Worm (Caenorhabditis elegans) whole organism, L2 larva: ENCODE data around the gene F01G10.5.

ENCODE experiments used
- C34F6.9 ChIP-seq: fragments of 150-350 bp; optimal IDR thresholded peaks from 2 replicates; lab custom pipeline; 2014; ENCODE audit warnings: missing biosample characterization, missing genetic modification characterization
- F13H6.1 ChIP-seq: sonication (generic microtip); optimal IDR thresholded peaks from 2 replicates; lab custom pipeline; 2016; ENCODE audit warnings: missing genetic modification characterization, missing compliant biosample characterization
- R02D3.7 ChIP-seq: fragments of 150-350 bp; optimal IDR thresholded peaks from 2 replicates; lab custom pipeline; 2014; ENCODE audit warnings: missing biosample characterization, missing genetic modification characterization
- Y55F3AM.14 ChIP-seq: fragments of 200-800 bp; sonication (Bioruptor generic); optimal IDR thresholded peaks from 2 replicates; lab custom pipeline; 2018; ENCODE audit warnings: mild to moderate bottlenecking, missing genetic modification characterization, missing compliant biosample characterization
- ZK546.5 ChIP-seq: sonication (generic microtip); optimal IDR thresholded peaks from 2 replicates; lab custom pipeline; 2017; ENCODE audit warnings: missing biosample characterization, missing genetic modification characterization
- alr-1 ChIP-seq: fragments of 150-350 bp; optimal IDR thresholded peaks from 2 replicates; lab custom pipeline; 2014; ENCODE audit warnings: missing biosample characterization, missing genetic modification characterization
- aly-2 ChIP-seq: fragments of 150-350 bp; optimal IDR thresholded peaks from 2 replicates; lab custom pipeline; 2014; ENCODE audit warnings: missing biosample characterization, missing genetic modification characterization
- blmp-1 ChIP-seq: sonication (generic microtip); optimal IDR thresholded peaks from 2 replicates; lab custom pipeline; 2017; ENCODE audit warnings: missing genetic modification characterization, mild to moderate bottlenecking, missing compliant biosample characterization, antibody characterized with exemption, moderate library complexity; ENCODE audit not compliant: insufficient read depth
- ceh-16 ChIP-seq: fragments of 150-350 bp; optimal IDR thresholded peaks from 2 replicates; lab custom pipeline; 2014; ENCODE audit warnings: missing biosample characterization, missing genetic modification characterization
- ceh-82 ChIP-seq: fragments of 150-350 bp; optimal IDR thresholded peaks from 2 replicates; lab custom pipeline; 2014; ENCODE audit warnings: missing biosample characterization, missing genetic modification characterization
- crh-2 ChIP-seq: sonication (generic microtip); optimal IDR thresholded peaks from 2 replicates; lab custom pipeline; 2017; ENCODE audit warnings: missing biosample characterization, missing genetic modification characterization
- dmd-4 ChIP-seq: sonication (generic microtip); optimal IDR thresholded peaks from 2 replicates; lab custom pipeline; 2017; ENCODE audit warnings: missing biosample characterization, missing genetic modification characterization
- elt-3 ChIP-seq: sonication (generic microtip); optimal IDR thresholded peaks from 2 replicates; lab custom pipeline; 2017; ENCODE audit warnings: missing biosample characterization, missing genetic modification characterization
- fos-1 ChIP-seq: fragments of 150-350 bp; optimal IDR thresholded peaks from 2 replicates; lab custom pipeline; 2014; ENCODE audit warnings: missing biosample characterization, missing genetic modification characterization
- lin-11 ChIP-seq: fragments of 150-350 bp; sonication (generic microtip); optimal IDR thresholded peaks from 2 replicates; lab custom pipeline; 2014; ENCODE audit warnings: missing biosample characterization, missing genetic modification characterization, inconsistent platforms, mixed read lengths
- lin-39 ChIP-seq: fragments of 150-350 bp; optimal IDR thresholded peaks from 2 replicates; lab custom pipeline; 2014; ENCODE audit warnings: missing biosample characterization, missing genetic modification reagents, missing genetic modification characterization
- lsy-2 ChIP-seq, 2 experiments: fragments of 150-350 bp in 1 of 2; sonication (generic microtip) in 1 of 2; optimal IDR thresholded peaks; 2 replicates each; lab custom pipeline; 2014 to 2017; ENCODE audit warnings: missing biosample characterization in 2 of 2, missing genetic modification characterization in 2 of 2
- mab-5 ChIP-seq: fragments of 150-350 bp; optimal IDR thresholded peaks from 2 replicates; lab custom pipeline; 2014; ENCODE audit warnings: missing biosample characterization, missing genetic modification characterization
- mbf-1 ChIP-seq: sonication (generic microtip); optimal IDR thresholded peaks from 2 replicates; lab custom pipeline; 2017; ENCODE audit warnings: missing biosample characterization, missing genetic modification characterization
- mdl-1 ChIP-seq, 2 experiments: fragments of 150-350 bp in 1 of 2; sonication (generic microtip) in 1 of 2; optimal IDR thresholded peaks; 2 replicates each; lab custom pipeline; 2017; ENCODE audit warnings: missing biosample characterization in 2 of 2, missing genetic modification characterization in 2 of 2
- nhr-10 ChIP-seq: sonication (generic microtip); optimal IDR thresholded peaks from 2 replicates; lab custom pipeline; 2017; ENCODE audit warnings: missing biosample characterization, missing genetic modification characterization
- nhr-12 ChIP-seq: fragments of 150-350 bp; optimal IDR thresholded peaks from 2 replicates; lab custom pipeline; 2014; ENCODE audit warnings: missing biosample characterization, missing genetic modification characterization
- nhr-129 ChIP-seq: fragments of 150-350 bp; optimal IDR thresholded peaks from 2 replicates; lab custom pipeline; 2014; ENCODE audit warnings: missing biosample characterization, missing genetic modification characterization
- nhr-23 ChIP-seq: fragments of 150-350 bp; optimal IDR thresholded peaks from 2 replicates; lab custom pipeline; 2014; ENCODE audit warnings: missing biosample characterization, missing genetic modification reagents, missing genetic modification characterization
- nhr-237 ChIP-seq: fragments of 150-350 bp; optimal IDR thresholded peaks from 2 replicates; lab custom pipeline; 2014; ENCODE audit warnings: missing biosample characterization, missing genetic modification characterization
- nhr-6 ChIP-seq: fragments of 150-350 bp; optimal IDR thresholded peaks from 2 replicates; lab custom pipeline; 2014; ENCODE audit warnings: missing biosample characterization, missing genetic modification characterization
- nhr-77 ChIP-seq: fragments of 150-350 bp; optimal IDR thresholded peaks from 2 replicates; lab custom pipeline; 2014; ENCODE audit warnings: missing biosample characterization, missing genetic modification characterization
- sem-4 ChIP-seq: fragments of 150-350 bp; optimal IDR thresholded peaks from 2 replicates; lab custom pipeline; 2014; ENCODE audit warnings: missing biosample characterization, missing genetic modification reagents, missing genetic modification characterization
- skn-1 ChIP-seq: sonication (generic microtip); optimal IDR thresholded peaks from 2 replicates; lab custom pipeline; 2017; ENCODE audit warnings: missing biosample characterization, missing genetic modification characterization
- sma-3 ChIP-seq: sonication (generic microtip); optimal IDR thresholded peaks from 2 replicates; lab custom pipeline; 2016; ENCODE audit warnings: missing genetic modification reagents, missing genetic modification characterization, missing compliant biosample characterization
- sma-9 ChIP-seq, 2 experiments: fragments of 150-350 bp in 1 of 2; sonication (generic microtip) in 1 of 2; optimal IDR thresholded peaks; 2 replicates each; lab custom pipeline; 2014 to 2016; ENCODE audit warnings: missing genetic modification characterization in 2 of 2, mild to moderate bottlenecking in 1 of 2, missing biosample characterization in 1 of 2, missing compliant biosample characterization in 1 of 2, missing genetic modification reagents in 1 of 2, moderate library complexity in 1 of 2
- snpc-4 ChIP-seq: fragments of 150-350 bp; optimal IDR thresholded peaks from 2 replicates; lab custom pipeline; 2014; ENCODE audit warnings: missing biosample characterization, missing genetic modification characterization
- unc-39 ChIP-seq: fragments of 150-350 bp; optimal IDR thresholded peaks from 2 replicates; lab custom pipeline; 2014; ENCODE audit warnings: missing biosample characterization, missing genetic modification characterization
- unc-55 ChIP-seq: fragments of 150-350 bp; sonication (generic microtip); optimal IDR thresholded peaks from 3 replicates; lab custom pipeline; 2014; ENCODE audit warnings: missing biosample characterization, missing genetic modification reagents, missing genetic modification characterization
- unc-62 ChIP-seq: fragments of 150-350 bp; optimal IDR thresholded peaks from 2 replicates; lab custom pipeline; 2014; ENCODE audit warnings: missing biosample characterization, missing genetic modification reagents, missing genetic modification characterization
- zag-1 ChIP-seq: fragments of 150-350 bp; optimal IDR thresholded peaks from 2 replicates; lab custom pipeline; 2014; ENCODE audit warnings: missing biosample characterization, missing genetic modification characterization
- ztf-1 ChIP-seq: fragments of 200-800 bp; sonication (Bioruptor generic); conservative IDR thresholded peaks from 2 replicates; pipeline ENCODE4 v1.3.6; 2022; ENCODE audit warnings: missing genetic modification characterization, missing compliant biosample characterization
- ztf-11 ChIP-seq: sonication (generic microtip); optimal IDR thresholded peaks from 2 replicates; lab custom pipeline; 2017; ENCODE audit warnings: missing biosample characterization, missing genetic modification characterization
- ztf-4 ChIP-seq: fragments of 150-350 bp; optimal IDR thresholded peaks from 2 replicates; lab custom pipeline; 2014; ENCODE audit warnings: missing biosample characterization, missing genetic modification characterization

Gene F01G10.5

DNA sequence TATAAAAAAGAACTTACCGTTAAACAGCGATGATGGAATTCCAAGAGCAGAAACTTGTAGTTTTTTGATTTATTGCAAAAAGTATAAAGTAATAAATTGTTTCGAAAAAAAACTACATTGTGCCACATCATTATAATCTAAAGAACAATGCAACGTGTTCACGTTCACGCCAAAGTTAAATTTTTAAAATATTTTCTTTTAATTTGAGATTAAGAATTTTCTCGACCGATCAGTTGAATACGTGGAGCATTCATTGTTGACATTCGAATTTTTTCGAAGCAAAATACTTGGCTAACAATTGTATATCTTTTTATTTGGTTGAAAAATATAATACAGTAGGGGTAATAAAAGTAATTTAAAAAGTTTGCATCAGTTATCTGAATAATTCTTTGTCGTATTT lies at the start of gene F01G10.5:
TSS of gene F01G10.5 (minus strand) at position 101 of the 400 bp plus-strand sequence.
- TF ChIP-seq elt-3 (tag; lab: Kevin White, UChicago), result no peak

DNA sequence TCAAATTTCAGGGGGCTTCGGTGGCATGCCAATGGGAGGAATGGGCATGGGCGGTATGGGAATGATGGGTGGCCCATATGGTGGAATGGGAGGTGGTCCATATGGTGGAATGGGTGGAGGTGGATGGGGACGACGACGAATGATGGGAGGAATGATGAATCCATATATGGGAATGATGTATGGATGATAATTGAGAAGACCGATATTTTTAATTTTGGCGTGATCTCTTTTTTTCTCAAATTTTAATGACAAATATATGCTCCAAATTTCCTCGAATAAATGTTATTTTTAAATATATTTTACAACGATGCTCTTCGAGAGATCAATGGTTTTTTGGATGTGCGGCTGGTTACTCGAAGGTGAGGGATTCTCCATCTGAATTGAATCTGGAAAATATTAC lies 46.8 kb upstream of the F01G10.5 start, which contains the start of gene Y43C5A.4:
TSS of gene Y43C5A.4 (plus strand) at position 301 of the 400 bp plus-strand sequence.
- TF ChIP-seq sma-9 (GFP tag; optimal IDR thresholded peaks at IDR 0.05; lab: Kevin White, UChicago) (no peak), sma-9 (tag; optimal IDR thresholded peaks at IDR 0.05; lab: Kevin White, UChicago) (no peak), ztf-11 (no peak), sem-4 (tag; lab: Kevin White, UChicago) (no peak), nhr-237 (tag; lab: Kevin White, UChicago) (no peak), ztf-4 (tag; lab: Kevin White, UChicago) (no peak), crh-2 (tag; lab: Kevin White, UChicago) (no peak)

DNA sequence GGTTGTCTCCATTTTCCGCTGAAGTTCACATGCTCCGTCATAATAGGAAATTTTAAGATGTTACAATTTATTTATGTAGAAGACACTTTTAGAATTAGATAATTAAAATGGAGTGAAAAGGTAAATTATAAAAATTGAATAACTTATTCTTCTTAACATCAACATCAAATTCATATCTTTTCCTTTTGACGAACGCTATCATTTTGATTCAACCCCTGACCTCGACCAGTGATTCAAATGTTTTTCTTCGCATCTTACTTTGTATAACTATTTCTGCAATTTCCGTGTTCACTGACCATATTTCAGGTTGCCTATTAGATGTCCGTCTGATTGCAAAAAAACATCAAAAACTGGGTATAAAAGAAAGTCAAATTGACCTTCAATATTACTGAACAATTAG lies 46.1 kb upstream of the F01G10.5 start, which contains the start of gene Y43C5A.7:
TSS of gene Y43C5A.7 (plus strand) at position 301 of the 400 bp plus-strand sequence.
- TF ChIP-seq nhr-6 (tag; lab: Kevin White, UChicago), result no peak
- no peak for TF ChIP-seq zag-1
- no peak for TF ChIP-seq blmp-1 (tag; lab: Kevin White, UChicago)
- TF ChIP-seq unc-55 (GFP tag; lab: Kevin White, UChicago), result no peak
- TF ChIP-seq ceh-82 (tag; lab: Kevin White, UChicago), result no peak

DNA sequence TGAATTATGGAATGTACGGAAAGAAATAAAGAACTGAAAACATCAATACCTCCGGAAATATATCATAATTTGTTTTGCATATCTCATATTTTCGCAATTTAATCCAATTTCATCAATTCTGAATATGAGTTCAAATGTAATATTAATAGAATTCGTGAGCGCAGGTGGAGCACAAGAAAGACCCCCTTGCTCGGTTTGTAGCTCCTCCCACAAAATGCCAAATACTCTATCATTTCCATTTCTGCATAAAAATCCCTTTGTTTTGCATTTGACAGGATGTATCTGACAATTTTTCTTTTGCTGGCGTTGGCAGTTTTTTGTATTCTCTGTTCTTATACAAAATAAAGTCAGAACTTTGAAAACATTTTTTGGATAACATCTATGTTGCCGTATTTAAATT lies 44.2 kb upstream of the F01G10.5 start:
- TF ChIP-seq alr-1 (tag; lab: Kevin White, UChicago) (no peak), lin-39 (no peak), unc-39 (tag; lab: Kevin White, UChicago) (no peak), unc-62 (GFP tag; lab: Kevin White, UChicago) (no peak), R02D3.7 (tag; lab: Kevin White, UChicago) (no peak), F13H6.1 (tag; lab: Kevin White, UChicago) (no peak), zag-1 (no peak), skn-1 (tag; lab: Kevin White, UChicago) (no peak), ceh-82 (tag; lab: Kevin White, UChicago) (no peak), elt-3 (tag; lab: Kevin White, UChicago) (no peak), nhr-77 (tag; lab: Kevin White, UChicago) (no peak), C34F6.9 (tag; lab: Kevin White, UChicago) (no peak), dmd-4 (no peak), mdl-1 (tag; optimal IDR thresholded peaks at IDR 0.05; lab: Kevin White, UChicago) (no peak), ceh-16 (tag; lab: Kevin White, UChicago) (no peak), lin-11 (tag; lab: Kevin White, UChicago) (no peak), mab-5 (no peak), nhr-10 (tag; lab: Kevin White, UChicago) (no peak), snpc-4 (tag; lab: Kevin White, UChicago) (no peak), aly-2 (no peak)

DNA sequence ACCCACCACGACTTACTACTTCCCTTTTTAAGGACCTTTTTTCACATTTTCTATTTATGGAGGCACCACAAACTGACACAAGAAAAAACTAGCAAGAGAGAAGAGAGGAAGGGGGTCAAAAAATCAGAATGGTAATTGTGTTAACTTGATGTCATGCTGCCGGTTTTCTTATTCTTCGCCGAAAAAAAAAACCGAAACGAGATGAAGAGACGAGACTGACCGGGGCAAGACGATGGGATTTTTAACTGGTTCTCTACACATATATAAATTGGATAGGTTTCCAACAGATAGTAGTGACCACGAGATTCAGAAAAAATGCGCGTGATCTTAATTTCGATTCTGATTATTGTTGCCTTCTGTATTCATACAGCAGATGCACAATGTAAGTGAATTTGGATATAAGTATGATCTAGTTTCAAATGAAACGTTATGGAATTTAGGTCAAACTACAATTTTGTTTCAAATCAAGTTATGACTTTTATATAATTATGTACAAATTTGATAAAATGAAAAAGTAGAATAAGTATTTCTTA lies 43.0 kb upstream of the F01G10.5 start, which contains the start of gene Y43C5A.3:
TSS of gene Y43C5A.3 (plus strand) at position 256 of the 533 bp plus-strand sequence.
- TF ChIP-seq ZK546.5 (tag; lab: Kevin White, UChicago) (no peak), ztf-1 (GFP tag; lab: Robert Waterston, UW) (no peak), sma-3 (GFP tag; lab: Kevin White, UChicago) (peak; percentile 21), crh-2 (tag; lab: Kevin White, UChicago) (peak; percentile 13), nhr-129 (tag; lab: Kevin White, UChicago) (peak; percentile 11)

DNA sequence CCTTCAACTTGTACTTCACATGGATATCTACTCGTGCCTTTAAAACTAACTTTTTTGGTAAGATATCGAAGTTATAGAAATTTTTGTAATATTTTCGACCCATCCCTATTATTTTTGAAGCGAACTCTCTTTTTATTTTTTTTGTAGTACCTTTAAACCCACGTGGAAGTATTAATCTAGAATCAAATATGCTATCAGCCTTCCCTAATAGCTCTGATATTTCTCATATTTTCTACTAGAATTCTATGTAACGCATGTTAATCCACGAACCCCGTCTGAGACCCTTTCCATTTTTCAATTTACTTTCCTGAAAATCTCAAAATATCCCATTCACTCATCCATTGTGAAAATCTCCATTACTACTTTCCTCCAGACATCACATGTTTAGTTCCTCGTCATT lies 42.5 kb upstream of the F01G10.5 start:
- TF ChIP-seq ZK546.5 (tag; lab: Kevin White, UChicago), result no peak
- TF ChIP-seq nhr-237 (tag; lab: Kevin White, UChicago), result no peak
- no peak for TF ChIP-seq zag-1
- TF ChIP-seq mbf-1 (tag; lab: Kevin White, UChicago), result no peak
- TF ChIP-seq ztf-4 (tag; lab: Kevin White, UChicago), result no peak
- no peak for TF ChIP-seq C34F6.9 (tag; lab: Kevin White, UChicago)
- TF ChIP-seq Y55F3AM.14 (GFP tag; lab: Kevin White, UChicago), result no peak
- no peak for TF ChIP-seq ztf-1 (GFP tag; lab: Robert Waterston, UW)
- no peak for TF ChIP-seq nhr-77 (tag; lab: Kevin White, UChicago)
- no peak for TF ChIP-seq nhr-12
- no peak for TF ChIP-seq nhr-23 (tag; lab: Kevin White, UChicago)
- TF ChIP-seq fos-1 (tag; lab: Kevin White, UChicago), result no peak
- no peak for TF ChIP-seq lsy-2 (tag; optimal IDR thresholded peaks at IDR 0.05; lab: Kevin White, UChicago)
- TF ChIP-seq unc-55 (GFP tag; lab: Kevin White, UChicago), result no peak
- TF ChIP-seq ztf-11, result no peak
- no peak for TF ChIP-seq dmd-4
- TF ChIP-seq nhr-129 (tag; lab: Kevin White, UChicago), result no peak
- no peak for TF ChIP-seq crh-2 (tag; lab: Kevin White, UChicago)
